Fruit fly (Drosophila melanogaster) whole organism, embryonic: ENCODE measurements around the gene Spt20.

Experiments used
- Ada2b ChIP-seq: fragments of 200-800 bp; sonication (Bioruptor generic); IDR thresholded peaks from 2 replicates; pipeline ENCODE4 v1.3.6; 2022; ENCODE audit warnings: missing biosample characterization, missing genetic modification characterization
- Blimp-1 ChIP-seq: fragments of 200-800 bp; sonication (Bioruptor generic); optimal IDR thresholded peaks from 3 replicates; lab custom pipeline; 2018; ENCODE audit warnings: missing biosample characterization, missing genetic modification characterization, mild to moderate bottlenecking, moderate library complexity, missing genetic modification reagents
- CG10654 ChIP-seq: fragments of 200-800 bp; sonication (Bioruptor generic); optimal IDR thresholded peaks from 2 replicates; lab custom pipeline; 2016; ENCODE audit warnings: missing biosample characterization, missing genetic modification characterization
- CG12769 ChIP-seq: fragments of 200-800 bp; sonication (Bioruptor generic); optimal IDR thresholded peaks from 2 replicates; lab custom pipeline; 2019; ENCODE audit warnings: missing biosample characterization, mild to moderate bottlenecking, missing genetic modification characterization, moderate library complexity
- CG14050 ChIP-seq: fragments of 200-800 bp; sonication (Bioruptor generic); IDR thresholded peaks from 3 replicates; pipeline ENCODE4 v1.3.6; 2022; ENCODE audit warnings: missing biosample characterization, missing genetic modification characterization
- CG15269 ChIP-seq: fragments of 200-800 bp; sonication (Bioruptor generic); optimal IDR thresholded peaks from 2 replicates; lab custom pipeline; 2018; ENCODE audit warnings: missing biosample characterization, mild to moderate bottlenecking, missing genetic modification characterization, moderate library complexity
- CG16863 ChIP-seq: fragments of 200-800 bp; sonication (Bioruptor generic); optimal IDR thresholded peaks from 3 replicates; lab custom pipeline; 2016; ENCODE audit warnings: missing biosample characterization, missing genetic modification characterization
- CG17568 ChIP-seq: fragments of 200-800 bp; sonication (Bioruptor generic); optimal IDR thresholded peaks from 2 replicates; lab custom pipeline; 2018; ENCODE audit warnings: missing biosample characterization, mild to moderate bottlenecking, missing genetic modification characterization, moderate library complexity
- CG18011 ChIP-seq: fragments of 200-800 bp; sonication (Bioruptor generic); optimal IDR thresholded peaks from 2 replicates; lab custom pipeline; 2017; ENCODE audit warnings: missing biosample characterization, missing genetic modification characterization, mild to moderate bottlenecking, moderate library complexity, missing genotype
- CG18619 ChIP-seq: fragments of 200-800 bp; sonication (Bioruptor generic); optimal IDR thresholded peaks from 3 replicates; lab custom pipeline; 2017; ENCODE audit warnings: missing biosample characterization, mild to moderate bottlenecking, missing genetic modification characterization
- CG2129 ChIP-seq: fragments of 200-800 bp; sonication (Bioruptor generic); IDR thresholded peaks from 2 replicates; pipeline ENCODE4 v1.3.6; 2022; ENCODE audit warnings: missing biosample characterization, missing genetic modification characterization; ENCODE audit not compliant: partially characterized antibody
- CG2875 ChIP-seq: fragments of 200-800 bp; sonication (Bioruptor generic); optimal IDR thresholded peaks from 2 replicates; lab custom pipeline; 2017; ENCODE audit warnings: missing biosample characterization, mild to moderate bottlenecking, missing genetic modification characterization, missing genetic modification reagents
- CG2889 ChIP-seq: fragments of 200-800 bp; sonication (Bioruptor generic); IDR thresholded peaks from 3 replicates; pipeline ENCODE4 v1.3.6; 2022; ENCODE audit warnings: missing biosample characterization, missing genetic modification characterization
- CG31441 ChIP-seq: fragments of 200-800 bp; sonication (Bioruptor generic); IDR thresholded peaks from 2 replicates; pipeline ENCODE4 v1.3.6; 2022; ENCODE audit warnings: missing biosample characterization, missing genetic modification characterization
- CG4282 ChIP-seq: fragments of 200-800 bp; sonication (Bioruptor generic); optimal IDR thresholded peaks from 2 replicates; lab custom pipeline; 2016; ENCODE audit warnings: missing biosample characterization, missing genetic modification characterization
- CG6689 ChIP-seq: fragments of 200-800 bp; sonication (Bioruptor generic); IDR thresholded peaks from 2 replicates; pipeline ENCODE4 v1.3.6; 2022; ENCODE audit warnings: missing biosample characterization, missing genetic modification characterization
- CG8765 ChIP-seq: fragments of 200-800 bp; sonication (Bioruptor generic); IDR thresholded peaks from 2 replicates; pipeline ENCODE4 v1.3.6; 2022; ENCODE audit warnings: missing biosample characterization, missing genetic modification characterization
- CG9797 ChIP-seq: fragments of 200-800 bp; sonication (Bioruptor generic); optimal IDR thresholded peaks from 3 replicates; lab custom pipeline; 2018; ENCODE audit warnings: missing biosample characterization, mild to moderate bottlenecking, missing genetic modification characterization
- Camta ChIP-seq: fragments of 200-800 bp; sonication (Bioruptor generic); optimal IDR thresholded peaks from 2 replicates; lab custom pipeline; 2016; ENCODE audit warnings: missing biosample characterization, missing genetic modification characterization
- CkIIα-i1 ChIP-seq: fragments of 200-800 bp; sonication (Bioruptor generic); IDR thresholded peaks from 2 replicates; pipeline ENCODE4 v1.3.6; 2022; ENCODE audit warnings: missing biosample characterization, missing genetic modification characterization
- D19B ChIP-seq: fragments of 200-800 bp; sonication (Bioruptor generic); optimal IDR thresholded peaks from 2 replicates; lab custom pipeline; 2017; ENCODE audit warnings: missing biosample characterization, mild to moderate bottlenecking, missing genetic modification characterization
- Dip2 ChIP-seq: fragments of 200-800 bp; sonication (Bioruptor generic); IDR thresholded peaks from 2 replicates; pipeline ENCODE4 v1.3.6; 2022; ENCODE audit warnings: missing biosample characterization, missing genetic modification characterization
- Eip74EF ChIP-seq, 2 experiments: fragments of 200-800 bp in 1 of 2; fragments of >200 bp in 1 of 2; sonication (Bioruptor generic) in 1 of 2; optimal IDR thresholded peaks; 2 replicates each; lab custom pipeline; 2017 to 2019; ENCODE audit warnings: missing biosample characterization in 2 of 2, missing genetic modification characterization in 2 of 2, mild to moderate bottlenecking in 1 of 2, moderate library complexity in 1 of 2
- H2.0 ChIP-seq: fragments of 200-800 bp; sonication (Bioruptor generic); IDR thresholded peaks from 2 replicates; pipeline ENCODE4 v1.3.6; 2022; ENCODE audit warnings: missing biosample characterization, missing genetic modification characterization
- HLH3B ChIP-seq: fragments of 200-800 bp; sonication (Bioruptor generic); IDR thresholded peaks from 2 replicates; pipeline ENCODE4 v1.3.6; 2022; ENCODE audit warnings: missing biosample characterization, missing genetic modification characterization
- Lpt ChIP-seq: fragments of >200 bp; optimal IDR thresholded peaks from 2 replicates; lab custom pipeline; 2018; ENCODE audit warnings: missing biosample characterization, missing genetic modification characterization
- Rfx ChIP-seq: fragments of 200-800 bp; sonication (Bioruptor generic); IDR thresholded peaks from 2 replicates; pipeline ENCODE4 v1.3.6; 2022; ENCODE audit warnings: missing biosample characterization, missing genetic modification characterization
- Spps ChIP-seq: fragments of 200-800 bp; sonication (Bioruptor generic); optimal IDR thresholded peaks from 2 replicates; lab custom pipeline; 2018; ENCODE audit warnings: missing biosample characterization, mild to moderate bottlenecking, missing genetic modification characterization
- Sry-δ ChIP-seq: fragments of 200-800 bp; sonication (Bioruptor generic); optimal IDR thresholded peaks from 2 replicates; lab custom pipeline; 2016; ENCODE audit warnings: missing biosample characterization, missing genetic modification characterization
- Ssrp ChIP-seq: fragments of 200-800 bp; sonication (Bioruptor generic); optimal IDR thresholded peaks from 2 replicates; lab custom pipeline; 2018; ENCODE audit warnings: missing biosample characterization, mild to moderate bottlenecking, missing genetic modification characterization, moderate library complexity
- crol ChIP-seq: fragments of 200-800 bp; sonication (Bioruptor generic); IDR thresholded peaks from 2 replicates; pipeline ENCODE4 v1.3.6; 2022; ENCODE audit warnings: missing biosample characterization, missing genetic modification characterization
- dati ChIP-seq: fragments of 200-800 bp; sonication (Bioruptor generic); IDR thresholded peaks from 2 replicates; pipeline ENCODE4 v1.3.6; 2022; ENCODE audit warnings: missing biosample characterization, missing genetic modification characterization
- dmrt99B ChIP-seq: fragments of 200-800 bp; sonication (Bioruptor generic); optimal IDR thresholded peaks from 2 replicates; lab custom pipeline; 2018; ENCODE audit warnings: missing biosample characterization, mild to moderate bottlenecking, missing genetic modification characterization, moderate library complexity
- fd64A ChIP-seq: fragments of 200-800 bp; sonication (Bioruptor generic); optimal IDR thresholded peaks from 3 replicates; lab custom pipeline; 2018; ENCODE audit warnings: missing biosample characterization, mild to moderate bottlenecking, missing genetic modification characterization
- fru ChIP-seq: fragments of >200 bp; optimal IDR thresholded peaks from 2 replicates; lab custom pipeline; 2017
- ftz-f1 ChIP-seq: fragments of 200-800 bp; sonication (Bioruptor generic); optimal IDR thresholded peaks from 2 replicates; lab custom pipeline; 2016; ENCODE audit warnings: missing biosample characterization, missing genetic modification characterization
- gcm ChIP-seq: fragments of 200-800 bp; sonication (Bioruptor generic); optimal IDR thresholded peaks from 2 replicates; lab custom pipeline; 2019; ENCODE audit warnings: missing biosample characterization, mild to moderate bottlenecking, missing genetic modification characterization, moderate library complexity
- lmd ChIP-seq: fragments of 200-800 bp; sonication (Bioruptor generic); IDR thresholded peaks from 2 replicates; pipeline ENCODE4 v1.3.6; 2022; ENCODE audit warnings: missing biosample characterization, missing genetic modification characterization
- mld ChIP-seq: fragments of 200-800 bp; sonication (Bioruptor generic); IDR thresholded peaks from 3 replicates; pipeline ENCODE4 v1.3.6; 2022; ENCODE audit warnings: missing biosample characterization, missing genetic modification characterization; ENCODE audit not compliant: partially characterized antibody
- nom ChIP-seq: fragments of 200-800 bp; sonication (Bioruptor generic); optimal IDR thresholded peaks from 2 replicates; lab custom pipeline; 2017; ENCODE audit warnings: missing biosample characterization, missing genetic modification characterization, mild to moderate bottlenecking, moderate library complexity, missing genetic modification reagents
- org-1 ChIP-seq: fragments of 200-800 bp; sonication (Bioruptor generic); optimal IDR thresholded peaks from 2 replicates; lab custom pipeline; 2017; ENCODE audit warnings: missing biosample characterization, missing genetic modification characterization
- prd ChIP-seq, 3 experiments: fragments of >200 bp in 2 of 3; fragments of 200-800 bp in 1 of 3; sonication (Bioruptor generic) in 1 of 3; optimal IDR thresholded peaks in 2 of 3; IDR thresholded peaks in 1 of 3; 2 replicates in 2 of 3; 3 replicates in 1 of 3; pipeline versions ENCODE4 v1.3.6 to Lab custom; 2017 to 2022; ENCODE audit warnings: missing biosample characterization in 1 of 3, missing genetic modification characterization in 1 of 3
- shn ChIP-seq: fragments of 200-800 bp; sonication (Bioruptor generic); optimal IDR thresholded peaks from 3 replicates; lab custom pipeline; 2016; ENCODE audit warnings: missing biosample characterization, missing genetic modification characterization
- slp2 ChIP-seq: fragments of 200-800 bp; sonication (Bioruptor generic); optimal IDR thresholded peaks from 2 replicates; lab custom pipeline; 2016; ENCODE audit warnings: missing biosample characterization, missing genetic modification characterization
- so ChIP-seq: fragments of 200-800 bp; sonication (Bioruptor generic); IDR thresholded peaks from 3 replicates; pipeline ENCODE4 v1.3.6; 2022; ENCODE audit warnings: missing biosample characterization, missing genetic modification characterization
- sob ChIP-seq: fragments of 200-800 bp; sonication (Bioruptor generic); IDR thresholded peaks from 2 replicates; pipeline ENCODE4 v1.3.6; 2022; ENCODE audit warnings: missing biosample characterization, missing genetic modification characterization
- sug ChIP-seq: fragments of 200-800 bp; optimal IDR thresholded peaks from 2 replicates; lab custom pipeline; 2019; ENCODE audit warnings: missing biosample characterization, mild to moderate bottlenecking, missing genetic modification characterization, moderate library complexity
- tap ChIP-seq: fragments of 200-800 bp; optimal IDR thresholded peaks from 3 replicates; lab custom pipeline; 2019; ENCODE audit warnings: missing biosample characterization, mild to moderate bottlenecking, missing genetic modification characterization, moderate library complexity
- trem ChIP-seq: fragments of 200-800 bp; optimal IDR thresholded peaks from 3 replicates; lab custom pipeline; 2019; ENCODE audit warnings: missing biosample characterization, mild to moderate bottlenecking, missing genetic modification characterization, moderate library complexity
- zen2 ChIP-seq: fragments of 200-800 bp; sonication (Bioruptor generic); IDR thresholded peaks from 3 replicates; pipeline ENCODE4 v1.3.6; 2022; ENCODE audit warnings: missing biosample characterization, missing genetic modification characterization; ENCODE audit not compliant: partially characterized antibody

Spt20 gene

DNA sequence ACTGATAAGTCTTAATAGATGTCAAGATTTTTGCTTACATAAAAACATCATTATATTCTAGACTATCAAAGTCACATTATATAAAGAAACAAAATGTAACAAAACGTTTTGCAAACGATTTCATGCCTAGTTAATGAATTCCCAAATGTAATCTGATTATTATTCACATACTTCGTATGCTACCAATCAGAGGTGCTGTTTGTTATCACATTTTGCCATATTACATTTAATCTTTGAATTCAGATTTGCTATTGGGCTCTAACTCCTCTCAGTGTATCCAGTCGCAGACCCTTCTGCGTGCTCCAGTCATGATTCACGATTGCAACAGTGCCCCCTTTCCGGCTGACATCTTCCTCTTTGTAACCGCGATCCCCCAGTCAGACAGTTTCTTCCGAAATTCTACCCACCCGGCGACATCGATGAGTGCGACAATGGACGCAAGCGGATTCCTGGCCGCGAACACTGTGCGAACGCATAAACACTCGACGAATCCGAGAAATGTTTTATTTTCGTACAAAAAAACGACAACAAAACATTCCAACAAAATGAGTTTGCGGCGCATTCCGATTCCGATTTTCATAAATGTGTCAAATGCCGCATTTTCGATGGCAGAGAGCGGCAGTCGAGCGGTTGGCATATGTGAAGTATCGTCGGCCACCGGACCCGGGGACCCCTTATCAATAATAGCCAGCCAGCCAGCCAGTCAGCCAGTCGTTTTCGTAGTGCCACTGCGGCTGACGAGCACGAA, 14.2 kb upstream of the Spt20 start:
- TF ChIP-seq D19B (GFP tag; lab: Kevin White, UChicago) (no peak), CG10654 (GFP tag; lab: Kevin White, UChicago) (no peak), org-1 (GFP tag; lab: Kevin White, UChicago) (no peak), HLH3B (peak; percentile 5; the same call in 1 of the 2 replicates), CG18619 (GFP tag; lab: Kevin White, UChicago) (no peak), CG4282 (GFP tag; lab: Kevin White, UChicago) (no peak), Ssrp (no peak), dati (GFP tag; lab: Robert Waterston, UW) (no peak), dmrt99B (peak; percentile 15), so (GFP tag; lab: Robert Waterston, UW) (no peak), CG31441 (GFP tag; lab: Robert Waterston, UW) (no peak), CG14050 (GFP tag; lab: Robert Waterston, UW) (no peak), CG8765 (GFP tag; lab: Robert Waterston, UW) (no peak), CG2129 (no peak), Eip74EF (GFP tag; optimal IDR thresholded peaks at IDR 0.05; lab: Kevin White, UChicago) (no peak), CG12769 (peak; percentile 86), Blimp-1 (GFP tag; lab: Kevin White, UChicago) (no peak), fru (no peak), CG2875 (GFP tag; lab: Kevin White, UChicago) (no peak), CG16863 (GFP tag; lab: Kevin White, UChicago) (no peak), H2.0 (GFP tag; lab: Robert Waterston, UW) (0 out of 2 replicates have a peak, but pooled peaks have one; percentile 3), CkIIα-i1 (no peak), Dip2 (no peak), tap (tag; lab: Kevin White, UChicago) (peak; percentile 18), Rfx (GFP tag; lab: Robert Waterston, UW) (peak; percentile 44; the same call in 1 of the 2 replicates), CG2889 (no peak), mld (GFP tag; lab: Robert Waterston, UW) (no peak), trem (tag; lab: Kevin White, UChicago) (no peak), sob (0 out of 2 replicates have a peak, but pooled peaks have one; percentile 36), zen2 (GFP tag; lab: Robert Waterston, UW) (no peak), gcm (GFP tag; lab: Kevin White, UChicago) (no peak), sug (tag; lab: Kevin White, UChicago) (peak; percentile 28), fd64A (no peak), Ada2b (GFP tag; lab: Robert Waterston, UW) (no peak), Camta (GFP tag; lab: Kevin White, UChicago) (no peak), CG17568 (no peak), Lpt (GFP tag; lab: Kevin White, UChicago) (no peak), CG15269 (tag; lab: Kevin White, UChicago) (peak; percentile 3), CG9797 (GFP tag; lab: Kevin White, UChicago) (no peak), shn (no peak), ftz-f1 (GFP tag; lab: Kevin White, UChicago) (no peak), lmd (GFP tag; lab: Robert Waterston, UW) (no peak), prd (optimal IDR thresholded peaks at IDR 0.05; lab: Kevin White, UChicago) (no peak), prd (GFP tag; IDR thresholded peaks at IDR 0.05; lab: Robert Waterston, UW) (no peak), Sry-δ (no peak), CG6689 (no peak), CG18011 (GFP tag; lab: Kevin White, UChicago) (no peak), crol (GFP tag; lab: Robert Waterston, UW) (no peak), Spps (tag; lab: Kevin White, UChicago) (no peak), nom (GFP tag; lab: Kevin White, UChicago) (no peak), slp2 (GFP tag; lab: Kevin White, UChicago) (no peak)
